Worm (Caenorhabditis elegans) whole organism, L4/young adult: ENCODE results near the gene K09E4.3.

Experiments used
- W03F9.2 ChIP-seq: fragments of 150-350 bp; optimal IDR thresholded peaks from 2 replicates; lab custom pipeline; 2014; ENCODE audit warnings: missing biosample characterization, missing genetic modification characterization
- dao-5 ChIP-seq: sonication (generic microtip); optimal IDR thresholded peaks from 2 replicates; lab custom pipeline; 2016; ENCODE audit warnings: missing genotype, missing genetic modification characterization, moderate library complexity, missing compliant biosample characterization
- him-1 ChIP-seq: sonication (generic microtip); optimal IDR thresholded peaks from 2 replicates; lab custom pipeline; 2016; ENCODE audit warnings: missing genotype, missing genetic modification reagents, missing genetic modification characterization, missing compliant biosample characterization

- no peak for TF ChIP-seq him-1 (tag; lab: Kevin White, UChicago)
- TF ChIP-seq W03F9.2 (tag; lab: Kevin White, UChicago): no peak
- no peak for TF ChIP-seq dao-5 (tag; lab: Kevin White, UChicago)
Measured at ce11 chrII:14137538-14137937, 10.8 kb upstream of the K09E4.3 start, which contains the start of gene K09E4.1.
